Worm (Caenorhabditis elegans) whole organism, midembryonic: Measurements from ENCODE around the gene cav-1.
A peak's percentile ranks its signal among the peaks of the same experiment; 100 is the strongest.

Experiments used
- T22C8.4 ChIP-seq: fragments of 200-800 bp; sonication (Bioruptor generic); IDR thresholded peaks from 2 replicates; pipeline ENCODE4 v1.3.6; 2022; ENCODE audit warnings: missing genetic modification characterization, missing compliant biosample characterization
- cog-1 ChIP-seq: sonication (generic microtip); optimal IDR thresholded peaks from 2 replicates; lab custom pipeline; 2016; ENCODE audit warnings: missing genetic modification characterization, missing compliant biosample characterization
- flt-1 ChIP-seq: fragments of 200-800 bp; sonication (Bioruptor generic); IDR thresholded peaks from 2 replicates; pipeline ENCODE4 v1.3.6; 2022; ENCODE audit warnings: missing genetic modification characterization, missing compliant biosample characterization
- klf-2 ChIP-seq: fragments of 200-800 bp; sonication (Bioruptor generic); conservative IDR thresholded peaks from 2 replicates; pipeline ENCODE4 v1.3.6; 2022; ENCODE audit warnings: missing genetic modification reagents, missing genetic modification characterization, missing compliant biosample characterization
- med-1 ChIP-seq: sonication (generic microtip); optimal IDR thresholded peaks from 2 replicates; lab custom pipeline; 2017; ENCODE audit warnings: missing genetic modification characterization, mild to moderate bottlenecking, missing compliant biosample characterization, antibody characterized with exemption, missing genetic modification reagents; ENCODE audit not compliant: insufficient read depth
- ref-1 ChIP-seq: fragments of 200-800 bp; sonication (Bioruptor generic); conservative IDR thresholded peaks from 2 replicates; pipeline ENCODE4 v1.3.6; 2022; ENCODE audit warnings: missing genetic modification reagents, missing genetic modification characterization, missing compliant biosample characterization
- tab-1 ChIP-seq: fragments of 200-800 bp; sonication (Bioruptor generic); IDR thresholded peaks from 2 replicates; pipeline ENCODE4 v1.3.6; 2022; ENCODE audit warnings: missing genetic modification characterization, missing compliant biosample characterization
- ztf-23 ChIP-seq: fragments of 200-800 bp; sonication (Bioruptor generic); IDR thresholded peaks from 2 replicates; pipeline ENCODE4 v1.3.6; 2022; ENCODE audit warnings: missing genetic modification reagents, missing genetic modification characterization, missing compliant biosample characterization
- ztf-29 ChIP-seq: fragments of 200-800 bp; sonication (Bioruptor generic); IDR thresholded peaks from 2 replicates; pipeline ENCODE4 v1.3.6; 2022; ENCODE audit warnings: missing genetic modification reagents, missing genetic modification characterization, missing compliant biosample characterization

The cav-1 gene

DNA sequence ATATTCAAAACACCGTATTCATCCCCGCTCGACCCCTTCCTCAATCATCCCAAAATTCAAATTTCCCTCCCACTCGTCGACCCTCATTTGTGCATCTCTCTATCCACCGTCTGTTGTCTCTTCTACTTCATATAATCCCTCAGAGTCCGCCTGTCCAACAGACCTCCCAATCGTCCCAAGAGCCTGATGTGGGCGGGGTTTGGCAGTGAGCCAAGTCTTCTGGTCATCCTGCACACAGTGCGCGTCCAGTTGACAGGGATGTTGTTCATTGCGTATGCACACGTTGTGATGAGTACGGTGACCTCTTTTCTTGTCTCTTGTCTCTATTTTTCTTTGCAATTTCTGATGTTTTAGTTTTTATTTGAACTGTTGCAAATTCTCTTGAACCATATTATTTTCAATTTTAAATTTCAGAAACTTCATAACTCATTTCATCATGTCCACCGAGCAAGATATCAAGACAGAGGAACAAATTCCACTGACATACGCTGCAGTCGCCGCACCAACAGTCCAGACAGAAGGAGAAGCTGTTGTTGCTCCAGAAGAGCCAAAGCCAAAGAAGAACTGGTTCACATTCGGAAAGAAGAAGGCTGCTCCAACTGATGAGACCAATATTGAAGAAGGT, at the start of gene cav-1:
Gene cav-1, plus strand, starts transcription at position 415 of the 625 bp plus-strand sequence.
- no peak for TF ChIP-seq ref-1 (GFP tag; lab: Robert Waterston, UW)
- 0 out of 2 replicates have a peak, but pooled peaks have one; percentile 10 for TF ChIP-seq flt-1

ce11 chrIV:9723185-9723584, 49.1 kb upstream of the cav-1 start:
- no peak for TF ChIP-seq ztf-29 (GFP tag; lab: Robert Waterston, UW)

- TF ChIP-seq ref-1 (GFP tag; lab: Robert Waterston, UW) (no peak), T22C8.4 (GFP tag; lab: Robert Waterston, UW) (no peak), cog-1 (tag; lab: Kevin White, UChicago) (no peak), med-1 (no peak), klf-2 (GFP tag; lab: Robert Waterston, UW) (no peak), ztf-29 (GFP tag; lab: Robert Waterston, UW) (no peak), ztf-23 (GFP tag; lab: Robert Waterston, UW) (no peak), flt-1 (no peak), tab-1 (GFP tag; lab: Robert Waterston, UW) (no peak)
Observed at ce11 chrIV:9724948-9725347, 47.4 kb upstream of the cav-1 start, which contains the start of the genes nhr-138 and C28D4.18. Gene nhr-138, plus strand, starts transcription at chrIV:9725251. Gene C28D4.18, plus strand, starts transcription at chrIV:9725280.

DNA sequence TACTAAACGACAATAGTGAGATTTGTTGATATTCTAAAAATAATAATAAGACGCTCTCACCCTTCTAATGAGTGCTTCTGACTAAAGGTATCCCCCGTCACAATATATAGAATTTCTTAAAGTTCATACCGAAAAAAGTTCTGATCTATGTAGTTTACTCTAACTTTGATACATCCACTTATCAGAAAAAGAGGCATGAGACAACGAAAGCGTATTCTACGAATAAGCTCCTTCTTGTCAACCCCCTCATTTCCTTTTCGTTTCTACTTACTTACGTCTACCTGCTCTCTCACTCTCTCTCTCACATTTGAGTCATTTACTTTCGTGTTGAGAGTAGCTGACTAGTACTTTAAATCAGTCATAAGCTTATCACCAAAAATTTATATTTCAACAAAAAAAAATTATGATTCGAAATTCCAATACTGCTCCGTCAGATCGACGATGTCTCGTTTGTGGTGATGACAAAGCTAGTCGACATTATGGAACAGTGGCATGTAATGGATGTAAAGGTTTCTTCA, 46.8 kb upstream of the cav-1 start:
- TF ChIP-seq flt-1 (no peak), cog-1 (tag; lab: Kevin White, UChicago) (no peak), ztf-29 (GFP tag; lab: Robert Waterston, UW) (no peak), ref-1 (GFP tag; lab: Robert Waterston, UW) (no peak), ztf-23 (GFP tag; lab: Robert Waterston, UW) (no peak), med-1 (no peak), tab-1 (GFP tag; lab: Robert Waterston, UW) (no peak), T22C8.4 (GFP tag; lab: Robert Waterston, UW) (no peak), klf-2 (GFP tag; lab: Robert Waterston, UW) (no peak)

- TF ChIP-seq flt-1 (no peak), ztf-29 (GFP tag; lab: Robert Waterston, UW) (no peak), T22C8.4 (GFP tag; lab: Robert Waterston, UW) (no peak), ref-1 (GFP tag; lab: Robert Waterston, UW) (no peak), med-1 (no peak)
Observed at ce11 chrIV:9727217-9727616, 45.1 kb upstream of the cav-1 start.

- TF ChIP-seq cog-1 (tag; lab: Kevin White, UChicago), result no peak
- TF ChIP-seq tab-1 (GFP tag; lab: Robert Waterston, UW), result no peak
- TF ChIP-seq flt-1, result no peak
- no peak for TF ChIP-seq T22C8.4 (GFP tag; lab: Robert Waterston, UW)
- TF ChIP-seq ztf-23 (GFP tag; lab: Robert Waterston, UW), result no peak
- TF ChIP-seq ztf-29 (GFP tag; lab: Robert Waterston, UW), result no peak
- TF ChIP-seq klf-2 (GFP tag; lab: Robert Waterston, UW), result no peak
- TF ChIP-seq ref-1 (GFP tag; lab: Robert Waterston, UW), result no peak
- no peak for TF ChIP-seq med-1
Observed at ce11 chrIV:9728376-9728775, 43.9 kb upstream of the cav-1 start, which contains the start of gene nhr-100. Gene nhr-100, plus strand, starts transcription at chrIV:9728676.

DNA sequence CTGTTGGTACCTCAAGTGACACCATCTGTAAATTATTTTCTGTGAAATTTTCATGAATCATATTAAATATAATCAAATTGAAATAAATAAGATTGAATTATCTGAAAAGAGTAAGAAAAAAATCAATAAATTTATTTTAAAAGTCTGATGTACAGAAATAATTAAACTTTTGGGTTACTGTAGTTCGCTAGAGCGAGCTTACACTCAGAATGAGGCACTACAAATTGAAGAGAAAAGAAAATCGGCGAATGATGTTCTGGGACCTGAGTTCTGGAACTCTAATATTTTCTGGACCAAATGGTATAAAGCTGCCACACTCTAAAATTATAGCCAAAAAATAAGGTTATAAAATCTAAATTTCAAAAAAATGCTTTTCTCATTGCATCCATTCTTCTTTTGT, 38.4 kb upstream of the cav-1 start:
- TF ChIP-seq ref-1 (GFP tag; lab: Robert Waterston, UW), result no peak
- no peak for TF ChIP-seq med-1
- TF ChIP-seq klf-2 (GFP tag; lab: Robert Waterston, UW), result no peak
- no peak for TF ChIP-seq cog-1 (tag; lab: Kevin White, UChicago)
- no peak for TF ChIP-seq ztf-23 (GFP tag; lab: Robert Waterston, UW)

DNA sequence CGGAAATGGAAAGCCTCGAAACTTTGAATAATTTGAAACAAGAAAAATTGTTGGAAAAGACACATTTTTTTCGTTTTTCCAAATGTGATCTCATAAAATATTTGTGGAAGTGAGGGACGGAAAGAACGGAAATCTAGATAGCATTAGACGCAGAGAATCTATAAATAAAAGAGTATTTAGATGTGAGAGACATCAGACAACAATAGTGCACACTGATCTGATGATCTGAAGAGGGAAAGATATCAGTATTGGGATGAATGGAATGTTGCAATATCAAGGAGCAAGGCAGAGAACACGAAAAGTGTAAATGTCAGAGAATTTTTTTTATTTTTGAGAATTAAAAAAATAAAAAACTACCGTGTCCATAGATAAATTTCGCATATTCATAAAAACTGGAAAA, 37.4 kb upstream of the cav-1 start:
- TF ChIP-seq ztf-23 (GFP tag; lab: Robert Waterston, UW) (no peak), ztf-29 (GFP tag; lab: Robert Waterston, UW) (no peak), med-1 (no peak), tab-1 (GFP tag; lab: Robert Waterston, UW) (no peak), flt-1 (no peak), ref-1 (GFP tag; lab: Robert Waterston, UW) (no peak), klf-2 (GFP tag; lab: Robert Waterston, UW) (no peak), T22C8.4 (GFP tag; lab: Robert Waterston, UW) (no peak), cog-1 (tag; lab: Kevin White, UChicago) (no peak)

- TF ChIP-seq tab-1 (GFP tag; lab: Robert Waterston, UW), result no peak
- no peak for TF ChIP-seq T22C8.4 (GFP tag; lab: Robert Waterston, UW)
- TF ChIP-seq med-1, result no peak
- no peak for TF ChIP-seq flt-1
- no peak for TF ChIP-seq cog-1 (tag; lab: Kevin White, UChicago)
- no peak for TF ChIP-seq klf-2 (GFP tag; lab: Robert Waterston, UW)
- no peak for TF ChIP-seq ztf-29 (GFP tag; lab: Robert Waterston, UW)
- TF ChIP-seq ztf-23 (GFP tag; lab: Robert Waterston, UW), result no peak
- no peak for TF ChIP-seq ref-1 (GFP tag; lab: Robert Waterston, UW)
Observed at ce11 chrIV:9735750-9736149, 36.6 kb upstream of the cav-1 start.

DNA sequence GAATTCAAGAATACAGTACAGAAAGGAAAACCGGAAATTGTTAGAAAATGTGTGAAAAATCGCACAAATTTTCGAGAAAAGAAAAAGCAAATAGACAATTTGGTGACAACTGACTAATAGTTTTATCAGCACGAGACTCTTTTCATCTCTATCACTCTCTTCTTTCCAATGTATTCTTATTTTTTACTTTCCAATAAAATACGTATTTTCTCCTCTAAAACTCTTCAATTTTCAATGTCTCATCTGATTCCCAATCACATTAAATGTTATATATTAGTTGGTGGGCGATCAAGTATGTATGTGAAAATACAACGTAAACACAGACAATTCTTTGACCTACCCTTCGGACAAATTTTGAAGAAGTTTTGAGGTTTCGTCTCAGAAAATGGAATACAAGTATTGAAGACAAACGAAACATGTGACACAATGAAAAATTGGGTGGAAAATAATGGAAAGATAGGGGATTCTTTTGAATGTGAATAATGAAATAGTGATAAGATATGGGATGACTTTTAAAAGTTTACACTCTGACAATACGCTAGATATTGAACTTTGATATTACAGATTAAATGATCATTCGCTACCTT, 35.0 kb upstream of the cav-1 start, which contains the start of gene cka-1:
Gene cka-1, minus strand, starts transcription at position 418 of the 587 bp plus-strand sequence.
- TF ChIP-seq tab-1 (GFP tag; lab: Robert Waterston, UW), result no peak
- no peak for TF ChIP-seq klf-2 (GFP tag; lab: Robert Waterston, UW)
- TF ChIP-seq ref-1 (GFP tag; lab: Robert Waterston, UW), result no peak
- TF ChIP-seq cog-1 (tag; lab: Kevin White, UChicago), result no peak
- TF ChIP-seq T22C8.4 (GFP tag; lab: Robert Waterston, UW), result no peak
- TF ChIP-seq med-1, result no peak
- no peak for TF ChIP-seq ztf-29 (GFP tag; lab: Robert Waterston, UW)
- no peak for TF ChIP-seq flt-1
- no peak for TF ChIP-seq ztf-23 (GFP tag; lab: Robert Waterston, UW)
